ENCODE assay signal across 2 worm cellular contexts in the genomic region with DNA sequence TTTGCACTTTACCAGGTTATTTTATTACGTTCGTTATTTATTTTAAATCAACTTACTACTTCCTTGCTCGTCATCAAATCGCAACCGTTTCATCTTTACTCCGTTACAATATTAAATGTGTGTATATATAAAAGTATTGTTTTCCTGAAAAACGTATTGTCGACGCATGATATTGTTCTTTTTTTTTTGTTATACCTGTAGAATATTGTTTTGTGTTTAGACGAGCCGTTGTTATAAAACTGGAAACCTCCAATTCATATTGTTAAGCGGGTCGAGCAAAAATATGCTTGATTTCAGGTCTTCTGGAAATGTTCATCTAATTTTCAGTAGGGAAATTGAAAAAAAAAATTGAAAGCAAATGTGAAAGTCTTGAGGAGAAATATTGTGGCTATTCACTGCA.
TF ChIP-seq lines count a peak whose summit lies in the region.

A gene (minus strand): TSS at position 101 of the 400 bp plus-strand sequence.

TF ChIP-seq in whole organism, L1 larva, 84 proteins besides CTCF, POLR2A, EP300 and RAD21:
- TF ChIP-seq lin-15B (tag; optimal IDR thresholded peaks at IDR 0.05; lab: Kevin White, UChicago) (no peak), nhr-12 (tag; optimal IDR thresholded peaks at IDR 0.05; lab: Kevin White, UChicago) (no peak), zip-4 (GFP tag; optimal IDR thresholded peaks at IDR 0.05; lab: Kevin White, UChicago) (no peak), lin-39 (tag; optimal IDR thresholded peaks at IDR 0.05; lab: Kevin White, UChicago) (no peak), dsc-1 (tag; optimal IDR thresholded peaks at IDR 0.05; lab: Kevin White, UChicago) (peak; percentile 59), lir-3 (tag; optimal IDR thresholded peaks at IDR 0.05; lab: Kevin White, UChicago; ENCODE audit: poor library complexity) (no peak)

TF ChIP-seq in whole organism, L2 larva, 48 proteins besides CTCF, POLR2A, EP300 and RAD21:
- TF ChIP-seq sma-3 (GFP tag; optimal IDR thresholded peaks at IDR 0.05; lab: Kevin White, UChicago) (no peak), C34F6.9 (tag; optimal IDR thresholded peaks at IDR 0.05; lab: Kevin White, UChicago) (peak; percentile 5), nhr-12 (tag; optimal IDR thresholded peaks at IDR 0.05; lab: Kevin White, UChicago) (no peak)
